Worm (Caenorhabditis elegans): ENCODE measurements around the gene Y38F1A.7.

DNA sequence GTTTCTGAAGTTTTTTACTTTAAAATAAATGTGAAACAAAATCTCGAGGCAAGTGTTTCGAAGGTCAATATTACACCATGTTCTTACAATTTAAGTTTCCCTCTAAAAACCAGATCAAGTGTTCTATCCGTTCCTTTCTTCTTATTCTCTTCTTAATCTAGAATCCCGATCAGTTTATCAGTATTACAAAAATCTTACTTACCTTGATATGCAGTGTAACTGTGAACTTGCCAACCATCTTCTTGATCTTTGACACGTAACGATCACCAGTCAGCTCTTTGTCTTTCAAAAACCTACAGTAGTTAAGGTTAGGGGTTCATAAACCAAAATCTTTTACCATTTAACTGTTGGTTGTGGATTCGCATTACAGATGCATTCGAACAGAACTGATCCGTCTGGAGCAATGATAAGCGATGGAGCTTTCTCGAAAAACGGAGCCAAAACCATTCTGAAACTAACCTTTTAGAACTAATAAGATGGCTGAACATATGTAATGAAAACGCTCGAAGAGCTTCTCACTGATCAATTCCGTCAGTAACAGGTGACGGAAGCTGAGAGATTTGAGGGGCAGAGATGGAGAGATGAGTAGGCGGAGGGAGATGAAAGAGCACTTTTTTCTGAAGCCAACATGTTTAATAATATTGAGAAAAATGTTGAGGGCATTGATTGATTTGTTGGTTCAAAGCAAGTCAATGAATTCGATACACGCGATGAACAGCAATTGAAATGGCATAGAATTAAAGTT is 10.3 kb upstream of the Y38F1A.7 start, which contains the start of gene oig-2:
- no peak for TF ChIP-seq nhr-77 (tag; optimal IDR thresholded peaks at IDR 0.05)
- TF ChIP-seq snpc-4 (tag; optimal IDR thresholded peaks at IDR 0.05), result no peak
- no peak for TF ChIP-seq nhr-12 (tag; optimal IDR thresholded peaks at IDR 0.05)
- no peak for TF ChIP-seq ceh-82 (tag; optimal IDR thresholded peaks at IDR 0.05)
- no peak for TF ChIP-seq egl-27 (tag; optimal IDR thresholded peaks at IDR 0.05)
- TF ChIP-seq fkh-10 (GFP tag; optimal IDR thresholded peaks at IDR 0.05), result no peak
